Worm (Caenorhabditis elegans) whole organism, young adult: ENCODE data around the gene ZK470.4.
A peak's percentile ranks its signal among the peaks of the same experiment; 100 is the strongest.

Source experiments
- B0336.3 ChIP-seq: fragments of 200-800 bp; sonication (Bioruptor generic); IDR thresholded peaks from 2 replicates; pipeline ENCODE4 v1.3.6; 2022; ENCODE audit warnings: missing genetic modification characterization, missing compliant biosample characterization
- C06A6.2 ChIP-seq: fragments of 200-800 bp; sonication (Bioruptor generic); conservative IDR thresholded peaks from 2 replicates; pipeline ENCODE4 v1.3.6; 2022; ENCODE audit warnings: missing genetic modification characterization, missing compliant biosample characterization
- D2030.7 ChIP-seq: fragments of 200-800 bp; sonication (Bioruptor generic); IDR thresholded peaks from 2 replicates; pipeline ENCODE4 v1.3.6; 2022; ENCODE audit warnings: missing genetic modification reagents, missing genetic modification characterization, missing compliant biosample characterization
- F33H1.4 ChIP-seq: fragments of 200-800 bp; sonication (Bioruptor generic); IDR thresholded peaks from 2 replicates; pipeline ENCODE4 v1.3.6; 2022; ENCODE audit warnings: missing genetic modification reagents, missing genetic modification characterization, missing compliant biosample characterization
- F52B5.7 ChIP-seq: sonication (generic microtip); optimal IDR thresholded peaks from 2 replicates; lab custom pipeline; 2016; ENCODE audit warnings: mild to moderate bottlenecking, missing genetic modification characterization, missing compliant biosample characterization
- F55B11.4 ChIP-seq: sonication (generic microtip); optimal IDR thresholded peaks from 2 replicates; lab custom pipeline; 2016; ENCODE audit warnings: missing compliant biosample characterization, missing genetic modification characterization, borderline replicate concordance; ENCODE audit not compliant: insufficient read depth
- K12H6.12 ChIP-seq: fragments of 200-800 bp; sonication (Bioruptor generic); optimal IDR thresholded peaks from 2 replicates; lab custom pipeline; 2018; ENCODE audit warnings: mild to moderate bottlenecking, missing genetic modification characterization, missing compliant biosample characterization
- Y53F4B.3 ChIP-seq: fragments of 200-800 bp; sonication (Bioruptor generic); IDR thresholded peaks from 2 replicates; pipeline ENCODE4 v1.3.6; 2022; ENCODE audit warnings: missing genetic modification reagents, missing genetic modification characterization, missing compliant biosample characterization
- Y56A3A.18 ChIP-seq: fragments of 200-800 bp; sonication (Bioruptor generic); IDR thresholded peaks from 2 replicates; pipeline ENCODE4 v1.3.6; 2022; ENCODE audit warnings: missing genetic modification reagents, missing genetic modification characterization, missing compliant biosample characterization
- Y67H2A.10 ChIP-seq: fragments of 200-800 bp; sonication (Bioruptor generic); conservative IDR thresholded peaks from 2 replicates; pipeline ENCODE4 v1.3.6; 2022; ENCODE audit warnings: missing genetic modification reagents, missing genetic modification characterization, missing compliant biosample characterization
- Y79H2A.3 ChIP-seq: fragments of 200-800 bp; sonication (Bioruptor generic); conservative IDR thresholded peaks from 2 replicates; pipeline ENCODE4 v1.3.6; 2022; ENCODE audit warnings: missing genetic modification reagents, missing genetic modification characterization, missing compliant biosample characterization
- ZK185.1 ChIP-seq: sonication (generic microtip); optimal IDR thresholded peaks from 2 replicates; lab custom pipeline; 2016; ENCODE audit warnings: mild to moderate bottlenecking, missing genetic modification characterization, missing compliant biosample characterization; ENCODE audit not compliant: poor library complexity, severe bottlenecking
- aptf-2 ChIP-seq: fragments of 200-800 bp; sonication (Bioruptor generic); conservative IDR thresholded peaks from 2 replicates; pipeline ENCODE4 v1.3.6; 2022; ENCODE audit warnings: missing genetic modification reagents, missing genetic modification characterization, missing compliant biosample characterization
- aptf-3 ChIP-seq: fragments of 200-800 bp; sonication (Bioruptor generic); IDR thresholded peaks from 2 replicates; pipeline ENCODE4 v1.3.6; 2022; ENCODE audit warnings: missing genetic modification characterization, missing compliant biosample characterization
- bed-2 ChIP-seq: fragments of 200-800 bp; sonication (Bioruptor generic); IDR thresholded peaks from 2 replicates; pipeline ENCODE4 v1.3.6; 2022; ENCODE audit warnings: missing genetic modification reagents, missing genetic modification characterization, missing compliant biosample characterization
- ccch-3 ChIP-seq: fragments of 200-800 bp; sonication (Bioruptor generic); optimal IDR thresholded peaks from 2 replicates; lab custom pipeline; 2018; ENCODE audit warnings: mild to moderate bottlenecking, missing genetic modification characterization, missing compliant biosample characterization
- cebp-1 ChIP-seq, 2 experiments: fragments of 200-800 bp in 1 of 2; sonication (Bioruptor generic) in 1 of 2; sonication (generic microtip) in 1 of 2; IDR thresholded peaks in 1 of 2; optimal IDR thresholded peaks in 1 of 2; 2 replicates each; pipeline versions ENCODE4 v1.3.6 to Lab custom; 2017 to 2022; ENCODE audit warnings: missing compliant biosample characterization in 2 of 2, missing genetic modification characterization in 2 of 2, mild to moderate bottlenecking in 1 of 2, missing genetic modification reagents in 1 of 2, moderate library complexity in 1 of 2
- ceh-27 ChIP-seq: fragments of 200-800 bp; sonication (Bioruptor generic); optimal IDR thresholded peaks from 2 replicates; lab custom pipeline; 2018; ENCODE audit warnings: mild to moderate bottlenecking, missing genetic modification characterization, moderate library complexity, missing compliant biosample characterization
- ceh-40 ChIP-seq: fragments of 200-800 bp; sonication (Bioruptor generic); IDR thresholded peaks from 2 replicates; pipeline ENCODE4 v1.3.6; 2022; ENCODE audit warnings: missing genetic modification characterization, missing compliant biosample characterization
- ceh-91 ChIP-seq: fragments of 200-800 bp; sonication (Bioruptor generic); IDR thresholded peaks from 2 replicates; pipeline ENCODE4 v1.3.6; 2022; ENCODE audit warnings: missing genetic modification reagents, missing genetic modification characterization, missing compliant biosample characterization
- chd-7 ChIP-seq: sonication (generic microtip); optimal IDR thresholded peaks from 2 replicates; lab custom pipeline; 2016; ENCODE audit warnings: mild to moderate bottlenecking, missing genetic modification characterization, moderate library complexity, missing compliant biosample characterization
- dox-1 ChIP-seq: fragments of 200-800 bp; sonication (Bioruptor generic); IDR thresholded peaks from 2 replicates; pipeline ENCODE4 v1.3.6; 2022; ENCODE audit warnings: missing genetic modification reagents, missing genetic modification characterization, missing compliant biosample characterization
- dpff-1 ChIP-seq: sonication (generic microtip); optimal IDR thresholded peaks from 2 replicates; lab custom pipeline; 2017; ENCODE audit warnings: mild to moderate bottlenecking, missing genetic modification characterization, missing compliant biosample characterization
- efl-1 ChIP-seq: fragments of 150-350 bp; optimal IDR thresholded peaks from 2 replicates; lab custom pipeline; 2014; ENCODE audit warnings: missing biosample characterization, missing genetic modification reagents, missing genetic modification characterization
- egl-44 ChIP-seq: fragments of 200-800 bp; sonication (Bioruptor generic); IDR thresholded peaks from 2 replicates; pipeline ENCODE4 v1.3.6; 2022; ENCODE audit warnings: missing genetic modification reagents, missing genetic modification characterization, missing compliant biosample characterization
- ets-4 ChIP-seq: fragments of 200-800 bp; sonication (Bioruptor generic); optimal IDR thresholded peaks from 2 replicates; lab custom pipeline; 2018; ENCODE audit warnings: mild to moderate bottlenecking, missing genetic modification characterization, missing compliant biosample characterization
- fkh-3 ChIP-seq: sonication (generic microtip); optimal IDR thresholded peaks from 2 replicates; lab custom pipeline; 2016; ENCODE audit warnings: mild to moderate bottlenecking, missing genetic modification characterization, missing compliant biosample characterization
- gei-17 ChIP-seq: fragments of 200-800 bp; sonication (Bioruptor generic); optimal IDR thresholded peaks from 2 replicates; lab custom pipeline; 2018; ENCODE audit warnings: mild to moderate bottlenecking, missing genetic modification characterization, missing compliant biosample characterization
- hmg-1.2 ChIP-seq: fragments of 200-800 bp; sonication (Bioruptor generic); IDR thresholded peaks from 2 replicates; pipeline ENCODE4 v1.3.6; 2022; ENCODE audit warnings: missing genetic modification reagents, missing genetic modification characterization, missing compliant biosample characterization
- hsf-1 ChIP-seq: fragments of 200-800 bp; sonication (Bioruptor generic); IDR thresholded peaks from 2 replicates; pipeline ENCODE4 v1.3.6; 2022; ENCODE audit warnings: missing genetic modification reagents, missing genetic modification characterization, missing compliant biosample characterization
- lin-26 ChIP-seq: fragments of 200-800 bp; sonication (Bioruptor generic); IDR thresholded peaks from 2 replicates; pipeline ENCODE4 v1.3.6; 2022; ENCODE audit warnings: missing genetic modification reagents, missing genetic modification characterization, missing compliant biosample characterization
- lin-54 ChIP-seq: fragments of 200-800 bp; sonication (Bioruptor generic); optimal IDR thresholded peaks from 2 replicates; lab custom pipeline; 2018; ENCODE audit warnings: mild to moderate bottlenecking, missing genetic modification characterization, missing compliant biosample characterization
- lsl-1 ChIP-seq: fragments of 200-800 bp; sonication (Bioruptor generic); optimal IDR thresholded peaks from 2 replicates; lab custom pipeline; 2018; ENCODE audit warnings: mild to moderate bottlenecking, missing genetic modification characterization, moderate library complexity, missing compliant biosample characterization
- madf-10 ChIP-seq: sonication (generic microtip); optimal IDR thresholded peaks from 2 replicates; lab custom pipeline; 2016; ENCODE audit warnings: mild to moderate bottlenecking, missing genetic modification characterization, missing compliant biosample characterization
- madf-8 ChIP-seq: fragments of 200-800 bp; sonication (Bioruptor generic); conservative IDR thresholded peaks from 2 replicates; pipeline ENCODE4 v1.3.6; 2022; ENCODE audit warnings: missing genetic modification reagents, missing genetic modification characterization, missing compliant biosample characterization
- nfyb-1 ChIP-seq: fragments of 200-800 bp; sonication (Bioruptor generic); IDR thresholded peaks from 2 replicates; pipeline ENCODE4 v1.3.6; 2022; ENCODE audit warnings: missing genetic modification reagents, missing genetic modification characterization, missing compliant biosample characterization
- nhr-179 ChIP-seq: sonication (generic microtip); optimal IDR thresholded peaks from 2 replicates; lab custom pipeline; 2016; ENCODE audit warnings: mild to moderate bottlenecking, missing genetic modification characterization, missing compliant biosample characterization
- nhr-80 ChIP-seq: sonication (generic microtip); optimal IDR thresholded peaks from 2 replicates; lab custom pipeline; 2016; ENCODE audit warnings: missing genetic modification characterization, missing compliant biosample characterization
- rcor-1 ChIP-seq: fragments of 200-800 bp; sonication (Bioruptor generic); IDR thresholded peaks from 2 replicates; pipeline ENCODE4 v1.3.6; 2022; ENCODE audit warnings: missing genetic modification reagents, missing genetic modification characterization, missing compliant biosample characterization
- rpc-1 ChIP-seq, 2 experiments: fragments of 150-350 bp in 1 of 2; sonication (generic microtip) in 1 of 2; optimal IDR thresholded peaks; 2 replicates each; lab custom pipeline; 2014 to 2018; ENCODE audit warnings: missing biosample characterization in 1 of 2, missing genetic modification characterization in 1 of 2, missing genetic modification reagents in 1 of 2, missing genotype in 1 of 2
- sdz-38 ChIP-seq: sonication (generic microtip); optimal IDR thresholded peaks from 2 replicates; lab custom pipeline; 2016; ENCODE audit warnings: missing genotype, missing genetic modification characterization, missing compliant biosample characterization
- tbp1 ChIP-seq: fragments of 200-800 bp; sonication (Bioruptor generic); optimal IDR thresholded peaks from 2 replicates; lab custom pipeline; 2018; ENCODE audit warnings: mild to moderate bottlenecking, missing genetic modification characterization, missing compliant biosample characterization
- xnd-1 ChIP-seq: sonication (generic microtip); optimal IDR thresholded peaks from 2 replicates; lab custom pipeline; 2016; ENCODE audit warnings: missing genotype, missing genetic modification reagents, missing genetic modification characterization, missing compliant biosample characterization
- ztf-22 ChIP-seq: fragments of 200-800 bp; sonication (Bioruptor generic); optimal IDR thresholded peaks from 2 replicates; lab custom pipeline; 2018; ENCODE audit warnings: mild to moderate bottlenecking, missing genetic modification characterization, moderate library complexity, missing compliant biosample characterization
- ztf-25 ChIP-seq: fragments of 200-800 bp; sonication (Bioruptor generic); IDR thresholded peaks from 2 replicates; pipeline ENCODE4 v1.3.6; 2022; ENCODE audit warnings: missing genetic modification reagents, missing genetic modification characterization, missing compliant biosample characterization
- ztf-28 ChIP-seq: fragments of 200-800 bp; sonication (Bioruptor generic); IDR thresholded peaks from 2 replicates; pipeline ENCODE4 v1.3.6; 2022; ENCODE audit warnings: missing genetic modification reagents, missing genetic modification characterization, missing compliant biosample characterization
- ztf-6 ChIP-seq: fragments of 200-800 bp; sonication (Bioruptor generic); IDR thresholded peaks from 2 replicates; pipeline ENCODE4 v1.3.6; 2022; ENCODE audit warnings: missing genetic modification reagents, missing genetic modification characterization, missing compliant biosample characterization

ZK470.4 gene

DNA sequence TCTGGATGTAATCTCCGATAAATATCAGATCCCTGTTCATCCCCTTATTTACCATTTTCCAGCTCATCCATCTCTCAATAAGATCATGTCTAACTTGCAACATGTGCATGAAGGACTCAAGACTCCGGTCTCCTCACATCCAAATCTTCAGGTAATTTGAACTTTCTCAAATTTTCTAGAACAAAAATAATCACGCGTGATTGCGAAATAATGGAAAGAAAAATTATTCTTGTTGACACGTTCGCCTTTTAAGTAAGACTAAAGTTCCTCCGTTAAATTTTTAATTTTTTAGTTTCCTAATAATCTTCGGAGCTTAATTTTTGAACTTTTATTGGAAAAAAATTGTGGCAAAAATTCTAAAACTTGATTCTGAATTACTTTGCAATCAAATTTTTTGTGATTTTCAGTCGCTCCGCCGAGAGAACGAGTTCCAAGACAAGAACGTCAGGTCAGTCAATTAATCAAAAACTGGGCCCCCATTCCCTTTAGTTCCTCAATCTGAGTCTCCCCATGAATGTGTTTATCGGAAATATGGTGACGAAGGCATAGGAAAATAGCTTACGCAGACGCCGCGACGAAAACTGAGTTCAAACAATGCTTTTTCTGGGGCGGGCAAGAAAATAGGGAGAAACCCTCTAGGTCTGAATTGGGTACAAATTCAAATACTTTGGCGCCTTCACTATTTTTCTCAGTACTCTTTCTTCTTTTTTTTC, 2.0 kb downstream of the ZK470.4 start:
- TF ChIP-seq ztf-25 (GFP tag; lab: Robert Waterston, UW) = no peak
- no peak for TF ChIP-seq ceh-40 (GFP tag; lab: Robert Waterston, UW)
- peak; percentile 16; the same call in 1 of the 2 replicates for TF ChIP-seq C06A6.2
- no peak for TF ChIP-seq aptf-3
- TF ChIP-seq ets-4 (GFP tag; lab: Kevin White, UChicago) = no peak
- TF ChIP-seq K12H6.12 (tag; lab: Kevin White, UChicago) = peak; percentile 69
- TF ChIP-seq ceh-91 (GFP tag; lab: Robert Waterston, UW) = no peak
- TF ChIP-seq Y79H2A.3 = no peak
- TF ChIP-seq sdz-38 = no peak
- TF ChIP-seq nhr-179 (tag; lab: Kevin White, UChicago) = no peak
- TF ChIP-seq ztf-22 = no peak
- no peak for TF ChIP-seq hmg-1.2 (GFP tag; lab: Robert Waterston, UW)
- no peak for TF ChIP-seq xnd-1
- TF ChIP-seq lsl-1 (GFP tag; lab: Kevin White, UChicago) = no peak
- peak; percentile 22; the same call in 1 of the 2 replicates for TF ChIP-seq nfyb-1 (GFP tag; lab: Robert Waterston, UW)
- no peak for TF ChIP-seq ccch-3 (GFP tag; lab: Kevin White, UChicago)
- no peak for TF ChIP-seq ZK185.1 (tag; lab: Kevin White, UChicago)
- TF ChIP-seq bed-2 (GFP tag; lab: Robert Waterston, UW) = no peak
- TF ChIP-seq aptf-2 (GFP tag; lab: Robert Waterston, UW) = no peak
- peak; percentile 3 for TF ChIP-seq ceh-27
- TF ChIP-seq Y53F4B.3 = no peak
- TF ChIP-seq F52B5.7 (tag; lab: Kevin White, UChicago) = no peak
- TF ChIP-seq madf-8 (GFP tag; lab: Robert Waterston, UW) = no peak
- no peak for TF ChIP-seq gei-17
- peak; percentile 43; the same call in 1 of the 2 replicates for TF ChIP-seq hsf-1 (GFP tag; lab: Robert Waterston, UW)
- TF ChIP-seq egl-44 = no peak
- TF ChIP-seq ztf-28 = no peak
- no peak for TF ChIP-seq fkh-3 (tag; lab: Kevin White, UChicago)
- no peak for TF ChIP-seq rcor-1 (GFP tag; lab: Robert Waterston, UW)
- TF ChIP-seq madf-10 (tag; lab: Kevin White, UChicago) = no peak
- TF ChIP-seq Y56A3A.18 (GFP tag; lab: Robert Waterston, UW) = no peak
- peak; percentile 13 for TF ChIP-seq lin-54
- peak; percentile 88 for TF ChIP-seq cebp-1 (GFP tag; IDR thresholded peaks at IDR 0.05; lab: Robert Waterston, UW)
- peak; percentile 96 for TF ChIP-seq cebp-1 (tag; optimal IDR thresholded peaks at IDR 0.05; lab: Kevin White, UChicago)
- no peak for TF ChIP-seq B0336.3 (GFP tag; lab: Robert Waterston, UW)
- no peak for TF ChIP-seq Y67H2A.10 (GFP tag; lab: Robert Waterston, UW)
- TF ChIP-seq efl-1 (GFP tag; lab: Kevin White, UChicago) = no peak
- no peak for TF ChIP-seq D2030.7 (GFP tag; lab: Robert Waterston, UW)
- TF ChIP-seq tbp1 (GFP tag; lab: Kevin White, UChicago) = peak; percentile 7
- no peak for TF ChIP-seq F55B11.4
- TF ChIP-seq rpc-1 (optimal IDR thresholded peaks at IDR 0.05; lab: Kevin White, UChicago) = no peak
- no peak for TF ChIP-seq rpc-1 (tag; optimal IDR thresholded peaks at IDR 0.05; lab: Kevin White, UChicago)
- TF ChIP-seq ztf-6 (GFP tag; lab: Robert Waterston, UW) = no peak
- TF ChIP-seq chd-7 (tag; lab: Kevin White, UChicago) = no peak
- TF ChIP-seq nhr-80 = peak; percentile 18
- no peak for TF ChIP-seq F33H1.4 (GFP tag; lab: Robert Waterston, UW)
- no peak for TF ChIP-seq dpff-1 (tag; lab: Kevin White, UChicago)
- TF ChIP-seq dox-1 (GFP tag; lab: Robert Waterston, UW) = peak; percentile 32; the same call in 1 of the 2 replicates
- peak; percentile 58; the same call in 1 of the 2 replicates for TF ChIP-seq lin-26 (GFP tag; lab: Robert Waterston, UW)
